Fruit fly (Drosophila melanogaster) Kc167 (cell line): Measurements from ENCODE around the gene fy.

ENCODE experiments used
- Myc ChIP-seq: fragments of >200 bp; optimal IDR thresholded peaks from 2 replicates; lab custom pipeline; 2017; ENCODE audit warnings: missing external identifiers
- Sin3A ChIP-seq: fragments of >200 bp; optimal IDR thresholded peaks from 2 replicates; lab custom pipeline; 2018; ENCODE audit warnings: missing external identifiers
- h ChIP-seq: fragments of >200 bp; optimal IDR thresholded peaks from 3 replicates; lab custom pipeline; 2018; ENCODE audit warnings: missing external identifiers
- insv ChIP-seq: fragments of >200 bp; optimal IDR thresholded peaks from 3 replicates; lab custom pipeline; 2018; ENCODE audit warnings: missing external identifiers
- psq ChIP-seq: fragments of >200 bp; optimal IDR thresholded peaks from 2 replicates; lab custom pipeline; 2017; ENCODE audit warnings: missing external identifiers
- ttk ChIP-seq: sonication (Bioruptor generic); optimal IDR thresholded peaks from 2 replicates; lab custom pipeline; 2017; ENCODE audit warnings: missing external identifiers

The fy gene

dm6 chr2L:8403286-8404270, 498 bp upstream of the fy start, which contains the start of gene emb:
emb (plus strand) TSS chr2L:8403573.
- TF ChIP-seq psq (lab: Kevin White, UChicago), result peak; percentile 68
- no peak for TF ChIP-seq insv (lab: Kevin White, UChicago)
- TF ChIP-seq Sin3A (lab: Kevin White, UChicago), result no peak
- no peak for TF ChIP-seq Myc
- no peak for TF ChIP-seq ttk (lab: Kevin White, UChicago)
- TF ChIP-seq h, result no peak

dm6 chr2L:8399863-8400598, 3.0 kb downstream of the fy start, which contains the start of gene CG31898:
CG31898 (plus strand) TSS chr2L:8400421.
- TF ChIP-seq Myc (no peak), ttk (lab: Kevin White, UChicago) (no peak), h (no peak), insv (lab: Kevin White, UChicago) (no peak), psq (lab: Kevin White, UChicago) (no peak), Sin3A (lab: Kevin White, UChicago) (no peak)

- no peak for TF ChIP-seq Sin3A (lab: Kevin White, UChicago)
- no peak for TF ChIP-seq insv (lab: Kevin White, UChicago)
- no peak for TF ChIP-seq psq (lab: Kevin White, UChicago)
- TF ChIP-seq h, result no peak
- TF ChIP-seq ttk (lab: Kevin White, UChicago), result no peak
- TF ChIP-seq Myc, result no peak
These were observed 4.4 kb downstream of the fy start, which contains the start of gene CG13386 for dm6 chr2L:8398721-8399120. CG13386 (plus strand) TSS chr2L:8399021.

- TF ChIP-seq psq (lab: Kevin White, UChicago) (no peak), h (no peak), ttk (lab: Kevin White, UChicago) (no peak)
These were observed 6.9 kb downstream of the fy start, which contains the start of the genes Peritrophin-15a and CG13385 for dm6 chr2L:8395996-8396699. Peritrophin-15a (minus strand) TSS chr2L:8396096. CG13385 (plus strand) TSS chr2L:8396649.

- TF ChIP-seq Sin3A (lab: Kevin White, UChicago) (no peak), h (no peak), ttk (lab: Kevin White, UChicago) (no peak), psq (lab: Kevin White, UChicago) (no peak), Myc (no peak), insv (lab: Kevin White, UChicago) (no peak)
These were observed 8.2 kb downstream of the fy start, which contains the start of gene Peritrophin-15b for dm6 chr2L:8394840-8395239. Peritrophin-15b (minus strand) TSS chr2L:8394940.

dm6 chr2L:8394180-8394579, 8.9 kb downstream of the fy start, which contains the start of gene lectin-29Ca:
lectin-29Ca (minus strand) TSS chr2L:8394280.
- TF ChIP-seq ttk (lab: Kevin White, UChicago) (no peak), Sin3A (lab: Kevin White, UChicago) (no peak), insv (lab: Kevin White, UChicago) (no peak), h (no peak), psq (lab: Kevin White, UChicago) (no peak), Myc (no peak)

- TF ChIP-seq Myc, result no peak
- no peak for TF ChIP-seq Sin3A (lab: Kevin White, UChicago)
- TF ChIP-seq h, result no peak
- no peak for TF ChIP-seq psq (lab: Kevin White, UChicago)
- TF ChIP-seq insv (lab: Kevin White, UChicago), result no peak
- no peak for TF ChIP-seq ttk (lab: Kevin White, UChicago)
These were observed 10.0 kb downstream of the fy start, which contains the start of gene Acp29AB for dm6 chr2L:8393122-8393521. Acp29AB (minus strand) TSS chr2L:8393222.

- TF ChIP-seq h, result no peak
- TF ChIP-seq Myc, result no peak
- no peak for TF ChIP-seq psq (lab: Kevin White, UChicago)
- TF ChIP-seq insv (lab: Kevin White, UChicago), result no peak
- TF ChIP-seq ttk (lab: Kevin White, UChicago), result no peak
- TF ChIP-seq Sin3A (lab: Kevin White, UChicago), result no peak
These were observed 10.8 kb downstream of the fy start, which contains the start of gene CG42820 for dm6 chr2L:8392298-8392697. CG42820 (minus strand) TSS chr2L:8392398.

- TF ChIP-seq psq (lab: Kevin White, UChicago) (no peak), Myc (no peak), ttk (lab: Kevin White, UChicago) (no peak), Sin3A (lab: Kevin White, UChicago) (no peak), insv (lab: Kevin White, UChicago) (no peak), h (no peak)
These were observed 13.8 kb downstream of the fy start, which contains the start of gene CG42819 for dm6 chr2L:8389231-8389630. CG42819 (minus strand) TSS chr2L:8389331.

dm6 chr2L:8385849-8386248, 17.2 kb downstream of the fy start:
- TF ChIP-seq Myc (no peak), Sin3A (lab: Kevin White, UChicago) (no peak)

dm6 chr2L:8384985-8385519, 18.0 kb downstream of the fy start:
- TF ChIP-seq h (no peak), Sin3A (lab: Kevin White, UChicago) (no peak), insv (lab: Kevin White, UChicago) (no peak)
